Fruit fly (Drosophila melanogaster): ENCODE results near the gene CG14853.
A peak's percentile ranks its signal among the peaks of the same experiment; 100 is the strongest.

- TF ChIP-seq pad (GFP tag; optimal IDR thresholded peaks at IDR 0.05) (no peak), bab1 (GFP tag; optimal IDR thresholded peaks at IDR 0.05) (no peak), cnc (optimal IDR thresholded peaks at IDR 0.05) (no peak), CG7045 (GFP tag; optimal IDR thresholded peaks at IDR 0.05) (peak; percentile 41), cic (GFP tag; optimal IDR thresholded peaks at IDR 0.05) (no peak), CG5204 (GFP tag; optimal IDR thresholded peaks at IDR 0.05) (no peak), toe (GFP tag; optimal IDR thresholded peaks at IDR 0.05) (no peak), CG33017 (tag; optimal IDR thresholded peaks at IDR 0.05) (peak; percentile 15), Mnt (GFP tag; optimal IDR thresholded peaks at IDR 0.05) (no peak)
Observed at dm6 chr3R:14608892-14609692, at the start of gene CG14853.
